Fruit fly (Drosophila melanogaster) whole organism, embryonic: Measurements from ENCODE around the gene CG31125.

Experiments
- BEAF-32 ChIP-seq: fragments of 200-800 bp; sonication (Bioruptor generic); optimal IDR thresholded peaks from 3 replicates; lab custom pipeline; 2017; ENCODE audit warnings: missing biosample characterization, missing genetic modification characterization, mild to moderate bottlenecking, moderate library complexity, missing genetic modification reagents
- Bgb ChIP-seq: fragments of 200-800 bp; sonication (Bioruptor generic); IDR thresholded peaks from 2 replicates; pipeline ENCODE4 v1.3.6; 2022; ENCODE audit warnings: missing biosample characterization, missing genetic modification characterization; ENCODE audit not compliant: partially characterized antibody
- CG1024 ChIP-seq: fragments of 200-800 bp; sonication (Bioruptor generic); IDR thresholded peaks from 2 replicates; pipeline ENCODE4 v1.3.6; 2022; ENCODE audit warnings: missing biosample characterization, missing genetic modification characterization
- CG10274 ChIP-seq: fragments of 200-800 bp; sonication (Bioruptor generic); optimal IDR thresholded peaks from 3 replicates; lab custom pipeline; 2017; ENCODE audit warnings: missing biosample characterization, mild to moderate bottlenecking, missing genetic modification characterization
- CG10321 ChIP-seq: fragments of 200-800 bp; sonication (Bioruptor generic); IDR thresholded peaks from 2 replicates; pipeline ENCODE4 v1.3.6; 2022; ENCODE audit warnings: missing biosample characterization, missing genetic modification characterization
- CG15269 ChIP-seq: fragments of 200-800 bp; sonication (Bioruptor generic); optimal IDR thresholded peaks from 2 replicates; lab custom pipeline; 2018; ENCODE audit warnings: missing biosample characterization, mild to moderate bottlenecking, missing genetic modification characterization, moderate library complexity
- CG15514 ChIP-seq: fragments of 200-800 bp; sonication (Bioruptor generic); optimal IDR thresholded peaks from 3 replicates; lab custom pipeline; 2017; ENCODE audit warnings: missing biosample characterization, missing genetic modification characterization, mild to moderate bottlenecking, moderate library complexity, missing genetic modification reagents
- CG16813 ChIP-seq: fragments of 200-800 bp; sonication (Bioruptor generic); IDR thresholded peaks from 3 replicates; pipeline ENCODE4 v1.3.6; 2022; ENCODE audit warnings: missing biosample characterization, missing genetic modification characterization; ENCODE audit not compliant: partially characterized antibody
- CG17186 ChIP-seq: fragments of 200-800 bp; sonication (Bioruptor generic); optimal IDR thresholded peaks from 3 replicates; lab custom pipeline; 2017; ENCODE audit warnings: missing biosample characterization, missing genetic modification reagents, missing genetic modification characterization
- CG18764 ChIP-seq: fragments of 200-800 bp; sonication (Bioruptor generic); optimal IDR thresholded peaks from 3 replicates; lab custom pipeline; 2016; ENCODE audit warnings: missing biosample characterization, missing genetic modification characterization
- CG2199 ChIP-seq: fragments of 200-800 bp; sonication (Bioruptor generic); IDR thresholded peaks from 3 replicates; pipeline ENCODE4 v1.3.6; 2022; ENCODE audit warnings: missing biosample characterization, missing genetic modification characterization
- CG34224 ChIP-seq: fragments of 200-800 bp; sonication (Bioruptor generic); IDR thresholded peaks from 3 replicates; pipeline ENCODE4 v1.3.6; 2022; ENCODE audit warnings: missing biosample characterization, missing genetic modification characterization; ENCODE audit not compliant: partially characterized antibody
- CG34422 ChIP-seq: fragments of 200-800 bp; sonication (Bioruptor generic); IDR thresholded peaks from 3 replicates; pipeline ENCODE4 v1.3.6; 2022; ENCODE audit warnings: missing biosample characterization, missing genetic modification characterization
- CG4328 ChIP-seq: fragments of 200-800 bp; sonication (Bioruptor generic); optimal IDR thresholded peaks from 3 replicates; lab custom pipeline; 2017; ENCODE audit warnings: missing biosample characterization, missing genetic modification reagents, missing genetic modification characterization
- CG4617 ChIP-seq: fragments of 200-800 bp; sonication (Bioruptor generic); optimal IDR thresholded peaks from 3 replicates; lab custom pipeline; 2016; ENCODE audit warnings: missing biosample characterization, missing genetic modification characterization, borderline replicate concordance
- CG7556 ChIP-seq: fragments of 200-800 bp; sonication (Bioruptor generic); optimal IDR thresholded peaks from 2 replicates; lab custom pipeline; 2017; ENCODE audit warnings: missing biosample characterization, mild to moderate bottlenecking, missing genetic modification characterization
- CG8388 ChIP-seq: fragments of 200-800 bp; sonication (Bioruptor generic); optimal IDR thresholded peaks from 2 replicates; lab custom pipeline; 2019; ENCODE audit warnings: missing biosample characterization, mild to moderate bottlenecking, missing genetic modification characterization, moderate library complexity
- CG8478 ChIP-seq: fragments of >200 bp; optimal IDR thresholded peaks from 2 replicates; lab custom pipeline; 2018
- CG9876 ChIP-seq: fragments of 200-800 bp; sonication (Bioruptor generic); optimal IDR thresholded peaks from 2 replicates; lab custom pipeline; 2016; ENCODE audit warnings: missing biosample characterization, missing genetic modification characterization
- Chrac-16 ChIP-seq: fragments of 200-800 bp; sonication (Bioruptor generic); optimal IDR thresholded peaks from 3 replicates; lab custom pipeline; 2016; ENCODE audit warnings: missing biosample characterization, missing genetic modification characterization
- Dbx ChIP-seq: fragments of 200-800 bp; sonication (Bioruptor generic); IDR thresholded peaks from 3 replicates; pipeline ENCODE4 v1.3.6; 2022; ENCODE audit warnings: missing biosample characterization, missing genetic modification characterization
- Dref ChIP-seq: fragments of 200-800 bp; sonication (Bioruptor generic); IDR thresholded peaks from 2 replicates; pipeline ENCODE4 v1.3.6; 2022; ENCODE audit warnings: missing biosample characterization, missing genetic modification characterization
- Hr51 ChIP-seq, 2 experiments: fragments of 200-800 bp; sonication (Bioruptor generic); optimal IDR thresholded peaks; 2 replicates in 1 of 2; 3 replicates in 1 of 2; lab custom pipeline; 2016 to 2018; ENCODE audit warnings: missing biosample characterization in 2 of 2, missing genetic modification characterization in 2 of 2, mild to moderate bottlenecking in 1 of 2, moderate library complexity in 1 of 2
- NK7.1 ChIP-seq: fragments of 200-800 bp; sonication (Bioruptor generic); optimal IDR thresholded peaks from 3 replicates; lab custom pipeline; 2016; ENCODE audit warnings: missing biosample characterization, missing genetic modification characterization
- Side ChIP-seq: fragments of 200-800 bp; sonication (Bioruptor generic); optimal IDR thresholded peaks from 2 replicates; lab custom pipeline; 2016; ENCODE audit warnings: missing biosample characterization, missing genetic modification characterization
- Sin3A ChIP-seq: fragments of >200 bp; optimal IDR thresholded peaks from 2 replicates; lab custom pipeline; 2018
- Trl ChIP-seq, 3 experiments: fragments of >200 bp in 2 of 3; fragments of 200-800 bp in 1 of 3; sonication (Bioruptor generic) in 1 of 3; optimal IDR thresholded peaks; 2 replicates in 1 of 3; 3 replicates in 2 of 3; lab custom pipeline; 2016 to 2017; ENCODE audit warnings: missing biosample characterization in 1 of 3, missing genetic modification characterization in 1 of 3
- Xbp1 ChIP-seq: fragments of 200-800 bp; sonication (Bioruptor generic); optimal IDR thresholded peaks from 3 replicates; lab custom pipeline; 2016; ENCODE audit warnings: missing biosample characterization, mild to moderate bottlenecking, missing genetic modification characterization
- YL-1 ChIP-seq: fragments of 200-800 bp; sonication (Bioruptor generic); optimal IDR thresholded peaks from 3 replicates; lab custom pipeline; 2017; ENCODE audit warnings: missing biosample characterization, mild to moderate bottlenecking, missing genetic modification characterization
- bbx ChIP-seq: fragments of 200-800 bp; sonication (Bioruptor generic); IDR thresholded peaks from 2 replicates; pipeline ENCODE4 v1.3.6; 2022; ENCODE audit warnings: missing biosample characterization, missing genetic modification characterization; ENCODE audit not compliant: partially characterized antibody
- bigmax ChIP-seq: fragments of 200-800 bp; sonication (Bioruptor generic); optimal IDR thresholded peaks from 2 replicates; lab custom pipeline; 2018; ENCODE audit warnings: missing biosample characterization, mild to moderate bottlenecking, missing genetic modification characterization
- cg ChIP-seq: fragments of 200-800 bp; sonication (Bioruptor generic); optimal IDR thresholded peaks from 3 replicates; lab custom pipeline; 2019; ENCODE audit warnings: missing biosample characterization, mild to moderate bottlenecking, missing genetic modification characterization, moderate library complexity
- corto ChIP-seq: fragments of 200-800 bp; sonication (Bioruptor generic); optimal IDR thresholded peaks from 2 replicates; lab custom pipeline; 2016; ENCODE audit warnings: missing biosample characterization, mild to moderate bottlenecking, missing genetic modification characterization, moderate library complexity
- grn ChIP-seq: fragments of 200-800 bp; sonication (Bioruptor generic); optimal IDR thresholded peaks from 3 replicates; lab custom pipeline; 2017; ENCODE audit warnings: missing biosample characterization, missing genetic modification characterization
- h ChIP-seq: fragments of >200 bp; optimal IDR thresholded peaks from 2 replicates; lab custom pipeline; 2017
- hbn ChIP-seq: fragments of 200-800 bp; sonication (Bioruptor generic); IDR thresholded peaks from 2 replicates; pipeline ENCODE4 v1.3.6; 2022; ENCODE audit warnings: missing biosample characterization, missing genetic modification characterization; ENCODE audit not compliant: partially characterized antibody
- kah ChIP-seq: fragments of 200-800 bp; sonication (Bioruptor generic); optimal IDR thresholded peaks from 2 replicates; lab custom pipeline; 2018; ENCODE audit warnings: missing biosample characterization, mild to moderate bottlenecking, missing genetic modification characterization
- nerfin-1 ChIP-seq: fragments of 200-800 bp; sonication (Bioruptor generic); optimal IDR thresholded peaks from 3 replicates; lab custom pipeline; 2019; ENCODE audit warnings: missing biosample characterization, mild to moderate bottlenecking, missing genetic modification characterization, moderate library complexity
- nmo ChIP-seq: fragments of 200-800 bp; sonication (Bioruptor generic); optimal IDR thresholded peaks from 2 replicates; lab custom pipeline; 2018; ENCODE audit warnings: missing biosample characterization, mild to moderate bottlenecking, missing genetic modification characterization, moderate library complexity
- oc ChIP-seq: fragments of 200-800 bp; sonication (Bioruptor generic); optimal IDR thresholded peaks from 2 replicates; lab custom pipeline; 2018; ENCODE audit warnings: missing biosample characterization, mild to moderate bottlenecking, missing genetic modification characterization, moderate library complexity
- onecut ChIP-seq: fragments of 200-800 bp; sonication (Bioruptor generic); IDR thresholded peaks from 2 replicates; pipeline ENCODE4 v1.3.6; 2022; ENCODE audit warnings: missing biosample characterization, missing genetic modification characterization
- p53 ChIP-seq: fragments of 200-800 bp; sonication (Bioruptor generic); optimal IDR thresholded peaks from 2 replicates; lab custom pipeline; 2016; ENCODE audit warnings: missing biosample characterization, missing genetic modification characterization
- pb ChIP-seq: fragments of 200-800 bp; sonication (Bioruptor generic); optimal IDR thresholded peaks from 3 replicates; lab custom pipeline; 2016; ENCODE audit warnings: missing biosample characterization, missing genetic modification characterization
- phol ChIP-seq: fragments of 200-800 bp; sonication (Bioruptor generic); optimal IDR thresholded peaks from 3 replicates; lab custom pipeline; 2018; ENCODE audit warnings: missing biosample characterization, mild to moderate bottlenecking, missing genetic modification characterization, moderate library complexity
- pita ChIP-seq: fragments of 200-800 bp; sonication (Bioruptor generic); optimal IDR thresholded peaks from 2 replicates; lab custom pipeline; 2017; ENCODE audit warnings: missing biosample characterization, mild to moderate bottlenecking, missing genetic modification characterization
- row ChIP-seq: fragments of 200-800 bp; sonication (Bioruptor generic); IDR thresholded peaks from 3 replicates; pipeline ENCODE4 v1.3.6; 2022; ENCODE audit warnings: missing biosample characterization, missing genetic modification characterization
- run ChIP-seq: fragments of 200-800 bp; sonication (Bioruptor generic); optimal IDR thresholded peaks from 3 replicates; lab custom pipeline; 2018; ENCODE audit warnings: missing biosample characterization, mild to moderate bottlenecking, missing genetic modification characterization
- slbo ChIP-seq: fragments of 200-800 bp; sonication (Bioruptor generic); IDR thresholded peaks from 2 replicates; pipeline ENCODE4 v1.3.6; 2022; ENCODE audit warnings: missing biosample characterization, missing genetic modification characterization
- sob ChIP-seq: fragments of 200-800 bp; sonication (Bioruptor generic); IDR thresholded peaks from 2 replicates; pipeline ENCODE4 v1.3.6; 2022; ENCODE audit warnings: missing biosample characterization, missing genetic modification characterization
- tin ChIP-seq: fragments of 200-800 bp; sonication (Bioruptor generic); optimal IDR thresholded peaks from 3 replicates; lab custom pipeline; 2016; ENCODE audit warnings: missing biosample characterization, missing genetic modification characterization
- zen2 ChIP-seq: fragments of 200-800 bp; sonication (Bioruptor generic); IDR thresholded peaks from 3 replicates; pipeline ENCODE4 v1.3.6; 2022; ENCODE audit warnings: missing biosample characterization, missing genetic modification characterization; ENCODE audit not compliant: partially characterized antibody

Gene CG31125

dm6 chr3R:24649923-24650322, 4.7 kb downstream of the CG31125 start, which contains the start of the genes puf and ash2 (continued):
- TF ChIP-seq CG34224 (GFP tag; lab: Robert Waterston, UW) (peak; percentile 54; the same call in 1 of the 3 replicates), CG18764 (GFP tag; lab: Kevin White, UChicago) (no peak), tin (no peak), CG8388 (GFP tag; lab: Kevin White, UChicago) (no peak), CG4617 (GFP tag; lab: Kevin White, UChicago) (peak; percentile 73), zen2 (GFP tag; lab: Robert Waterston, UW) (peak; percentile 63; the same call in 1 of the 3 replicates), kah (peak; percentile 14), YL-1 (GFP tag; lab: Kevin White, UChicago) (peak; percentile 83), oc (tag; lab: Kevin White, UChicago) (no peak), onecut (GFP tag; lab: Robert Waterston, UW) (no peak), CG10274 (GFP tag; lab: Kevin White, UChicago) (no peak), bigmax (no peak), NK7.1 (GFP tag; lab: Kevin White, UChicago) (no peak), CG34422 (GFP tag; lab: Robert Waterston, UW) (peak; percentile 91), CG15269 (tag; lab: Kevin White, UChicago) (no peak), nmo (GFP tag; lab: Kevin White, UChicago) (peak; percentile 25), phol (tag; lab: Kevin White, UChicago) (peak; percentile 31), run (tag; lab: Kevin White, UChicago) (no peak), CG8478 (lab: Kevin White, UChicago) (no peak), row (GFP tag; lab: Robert Waterston, UW) (peak; percentile 25; the same call in 1 of the 3 replicates), Xbp1 (GFP tag; lab: Kevin White, UChicago) (no peak), hbn (GFP tag; lab: Robert Waterston, UW) (no peak), CG10321 (GFP tag; lab: Robert Waterston, UW) (no peak), nerfin-1 (tag; lab: Kevin White, UChicago) (no peak), slbo (GFP tag; lab: Robert Waterston, UW) (peak; percentile 22; the same call in 1 of the 2 replicates), Trl (optimal IDR thresholded peaks at IDR 0.05; lab: Kevin White, UChicago) (peak in 1 of 2 experiments; percentile 6), Trl (GFP tag; optimal IDR thresholded peaks at IDR 0.05; lab: Kevin White, UChicago) (peak; percentile 25), Bgb (peak; percentile 70), BEAF-32 (GFP tag; lab: Kevin White, UChicago) (peak; percentile 55), Side (GFP tag; lab: Kevin White, UChicago) (no peak), CG16813 (GFP tag; lab: Robert Waterston, UW) (peak; percentile 51; the same call in 1 of the 3 replicates), Dbx (GFP tag; lab: Robert Waterston, UW) (no peak), Dref (GFP tag; lab: Robert Waterston, UW) (peak; percentile 90), CG1024 (GFP tag; lab: Robert Waterston, UW) (no peak), pb (GFP tag; lab: Kevin White, UChicago) (no peak), sob (peak; percentile 57), bbx (GFP tag; lab: Robert Waterston, UW) (peak; percentile 81), CG7556 (GFP tag; lab: Kevin White, UChicago) (no peak), corto (GFP tag; lab: Kevin White, UChicago) (no peak), Chrac-16 (GFP tag; lab: Kevin White, UChicago) (no peak), p53 (GFP tag; lab: Kevin White, UChicago) (no peak), CG4328 (GFP tag; lab: Kevin White, UChicago) (no peak), Hr51 (GFP tag; optimal IDR thresholded peaks at IDR 0.05; lab: Kevin White, UChicago) (no peak), Sin3A (lab: Kevin White, UChicago) (peak; percentile 74), h (no peak), grn (GFP tag; lab: Kevin White, UChicago) (no peak), pita (GFP tag; lab: Kevin White, UChicago) (no peak), CG17186 (GFP tag; lab: Kevin White, UChicago) (peak; percentile 44), CG2199 (GFP tag; lab: Robert Waterston, UW) (no peak), CG9876 (GFP tag; lab: Kevin White, UChicago) (no peak), cg (GFP tag; lab: Kevin White, UChicago) (peak; percentile 16), CG15514 (GFP tag; lab: Kevin White, UChicago) (peak; percentile 73)
